Fruit fly (Drosophila melanogaster) whole organism, embryonic: ENCODE data around the gene awd.

Experiments used
- Atf6 ChIP-seq: fragments of 200-800 bp; sonication (Bioruptor generic); IDR thresholded peaks from 2 replicates; pipeline ENCODE4 v1.3.6; 2022; ENCODE audit warnings: missing biosample characterization, missing genetic modification characterization
- B-H1 ChIP-seq: fragments of 200-800 bp; sonication (Bioruptor generic); IDR thresholded peaks from 3 replicates; pipeline ENCODE4 v1.3.6; 2022; ENCODE audit warnings: missing biosample characterization, missing genetic modification characterization
- CG10321 ChIP-seq: fragments of 200-800 bp; sonication (Bioruptor generic); IDR thresholded peaks from 2 replicates; pipeline ENCODE4 v1.3.6; 2022; ENCODE audit warnings: missing biosample characterization, missing genetic modification characterization
- CG10366 ChIP-seq: fragments of 200-800 bp; sonication (Bioruptor generic); IDR thresholded peaks from 2 replicates; pipeline ENCODE4 v1.3.6; 2022; ENCODE audit warnings: missing biosample characterization, missing genetic modification characterization
- CG10462 ChIP-seq: fragments of 200-800 bp; sonication (Bioruptor generic); optimal IDR thresholded peaks from 2 replicates; lab custom pipeline; 2016; ENCODE audit warnings: missing biosample characterization, missing genetic modification characterization
- CG11723 ChIP-seq: fragments of 200-800 bp; sonication (Bioruptor generic); optimal IDR thresholded peaks from 2 replicates; lab custom pipeline; 2017; ENCODE audit warnings: missing biosample characterization, mild to moderate bottlenecking, missing genetic modification characterization
- CG12744 ChIP-seq: fragments of 200-800 bp; sonication (Bioruptor generic); optimal IDR thresholded peaks from 2 replicates; lab custom pipeline; 2016; ENCODE audit warnings: missing biosample characterization, missing genetic modification characterization
- CG14860 ChIP-seq: fragments of 200-800 bp; sonication (Bioruptor generic); IDR thresholded peaks from 3 replicates; pipeline ENCODE4 v1.3.6; 2022; ENCODE audit warnings: missing biosample characterization, missing genetic modification characterization; ENCODE audit not compliant: partially characterized antibody
- CG18476 ChIP-seq: fragments of 200-800 bp; sonication (Bioruptor generic); optimal IDR thresholded peaks from 2 replicates; lab custom pipeline; 2016; ENCODE audit warnings: missing biosample characterization, mild to moderate bottlenecking, missing genetic modification characterization
- CG3065 ChIP-seq: fragments of 200-800 bp; sonication (Bioruptor generic); optimal IDR thresholded peaks from 2 replicates; lab custom pipeline; 2016; ENCODE audit warnings: missing biosample characterization, missing genetic modification characterization
- CG34224 ChIP-seq: fragments of 200-800 bp; sonication (Bioruptor generic); IDR thresholded peaks from 3 replicates; pipeline ENCODE4 v1.3.6; 2022; ENCODE audit warnings: missing biosample characterization, missing genetic modification characterization; ENCODE audit not compliant: partially characterized antibody
- CG42726 ChIP-seq: fragments of 200-800 bp; sonication (Bioruptor generic); IDR thresholded peaks from 2 replicates; pipeline ENCODE4 v1.3.6; 2022; ENCODE audit warnings: missing biosample characterization, missing genetic modification characterization; ENCODE audit not compliant: partially characterized antibody
- CG5953 ChIP-seq: fragments of 200-800 bp; sonication (Bioruptor generic); IDR thresholded peaks from 2 replicates; pipeline ENCODE4 v1.3.6; 2022; ENCODE audit warnings: missing biosample characterization, missing genetic modification characterization
- CG6689 ChIP-seq: fragments of 200-800 bp; sonication (Bioruptor generic); IDR thresholded peaks from 2 replicates; pipeline ENCODE4 v1.3.6; 2022; ENCODE audit warnings: missing biosample characterization, missing genetic modification characterization
- Ets97D ChIP-seq: fragments of 200-800 bp; sonication (Bioruptor generic); optimal IDR thresholded peaks from 3 replicates; lab custom pipeline; 2016; ENCODE audit warnings: missing biosample characterization, missing genetic modification characterization
- Fer1 ChIP-seq: fragments of 200-800 bp; sonication (Bioruptor generic); optimal IDR thresholded peaks from 2 replicates; lab custom pipeline; 2017; ENCODE audit warnings: missing biosample characterization, mild to moderate bottlenecking, missing genetic modification characterization
- Fer3 ChIP-seq: fragments of 200-800 bp; sonication (Bioruptor generic); optimal IDR thresholded peaks from 2 replicates; lab custom pipeline; 2018; ENCODE audit warnings: missing biosample characterization, mild to moderate bottlenecking, missing genetic modification characterization, moderate library complexity
- Gug ChIP-seq: fragments of 200-800 bp; sonication (Bioruptor generic); IDR thresholded peaks from 4 replicates; pipeline ENCODE4 v1.3.6; 2022; ENCODE audit warnings: missing biosample characterization, missing genetic modification characterization
- HLH4C ChIP-seq: fragments of 200-800 bp; sonication (Bioruptor generic); IDR thresholded peaks from 3 replicates; pipeline ENCODE4 v1.3.6; 2022; ENCODE audit warnings: missing biosample characterization, missing genetic modification characterization; ENCODE audit not compliant: partially characterized antibody
- HmgZ ChIP-seq: fragments of 200-800 bp; sonication (Bioruptor generic); optimal IDR thresholded peaks from 2 replicates; lab custom pipeline; 2018; ENCODE audit warnings: missing biosample characterization, mild to moderate bottlenecking, missing genetic modification characterization
- MBD-R2 ChIP-seq: fragments of 200-800 bp; sonication (Bioruptor generic); IDR thresholded peaks from 2 replicates; pipeline ENCODE4 v1.3.6; 2022; ENCODE audit warnings: missing biosample characterization, missing genetic modification characterization
- Meics ChIP-seq: fragments of 200-800 bp; sonication (Bioruptor generic); optimal IDR thresholded peaks from 2 replicates; lab custom pipeline; 2017; ENCODE audit warnings: missing biosample characterization, mild to moderate bottlenecking, missing genetic modification characterization
- NFAT ChIP-seq: fragments of 200-800 bp; sonication (Bioruptor generic); IDR thresholded peaks from 2 replicates; pipeline ENCODE4 v1.3.6; 2022; ENCODE audit warnings: missing biosample characterization, missing genetic modification characterization
- NK7.1 ChIP-seq: fragments of 200-800 bp; sonication (Bioruptor generic); optimal IDR thresholded peaks from 3 replicates; lab custom pipeline; 2016; ENCODE audit warnings: missing biosample characterization, missing genetic modification characterization
- Opbp ChIP-seq: fragments of 200-800 bp; sonication (Bioruptor generic); IDR thresholded peaks from 3 replicates; pipeline ENCODE4 v1.3.6; 2022; ENCODE audit warnings: missing biosample characterization, missing genetic modification characterization; ENCODE audit not compliant: partially characterized antibody
- Side ChIP-seq: fragments of 200-800 bp; sonication (Bioruptor generic); optimal IDR thresholded peaks from 2 replicates; lab custom pipeline; 2016; ENCODE audit warnings: missing biosample characterization, missing genetic modification characterization
- Sox102F ChIP-seq: fragments of 200-800 bp; sonication (Bioruptor generic); optimal IDR thresholded peaks from 2 replicates; lab custom pipeline; 2018; ENCODE audit warnings: missing biosample characterization, mild to moderate bottlenecking, missing genetic modification characterization, moderate library complexity
- aop ChIP-seq: fragments of 200-800 bp; sonication (Bioruptor generic); IDR thresholded peaks from 2 replicates; pipeline ENCODE4 v1.3.6; 2022; ENCODE audit warnings: missing biosample characterization, missing genetic modification characterization
- br ChIP-seq: fragments of >200 bp; optimal IDR thresholded peaks from 2 replicates; lab custom pipeline; 2017
- chinmo ChIP-seq: fragments of 200-800 bp; sonication (Bioruptor generic); IDR thresholded peaks from 4 replicates; pipeline ENCODE4 v1.3.6; 2022; ENCODE audit warnings: missing biosample characterization, missing genetic modification characterization; ENCODE audit not compliant: partially characterized antibody
- gcm ChIP-seq: fragments of 200-800 bp; sonication (Bioruptor generic); optimal IDR thresholded peaks from 2 replicates; lab custom pipeline; 2019; ENCODE audit warnings: missing biosample characterization, mild to moderate bottlenecking, missing genetic modification characterization, moderate library complexity
- hbn ChIP-seq: fragments of 200-800 bp; sonication (Bioruptor generic); IDR thresholded peaks from 2 replicates; pipeline ENCODE4 v1.3.6; 2022; ENCODE audit warnings: missing biosample characterization, missing genetic modification characterization; ENCODE audit not compliant: partially characterized antibody
- hth ChIP-seq: fragments of >200 bp; optimal IDR thresholded peaks from 2 replicates; lab custom pipeline; 2017; ENCODE audit warnings: inconsistent platforms
- lilli ChIP-seq: fragments of 200-800 bp; sonication (Bioruptor generic); optimal IDR thresholded peaks from 3 replicates; lab custom pipeline; 2016; ENCODE audit warnings: missing biosample characterization, missing genetic modification characterization
- mam ChIP-seq: fragments of 200-800 bp; sonication (Bioruptor generic); optimal IDR thresholded peaks from 3 replicates; lab custom pipeline; 2016; ENCODE audit warnings: missing biosample characterization, missing genetic modification characterization
- otp ChIP-seq: fragments of 200-800 bp; sonication (Bioruptor generic); IDR thresholded peaks from 3 replicates; pipeline ENCODE4, ENCODE4 v1.3.6; 2022; ENCODE audit warnings: missing biosample characterization, missing genetic modification characterization
- pfk ChIP-seq: fragments of 200-800 bp; sonication (Bioruptor generic); optimal IDR thresholded peaks from 2 replicates; lab custom pipeline; 2018; ENCODE audit warnings: missing biosample characterization, mild to moderate bottlenecking, missing genetic modification characterization, moderate library complexity
- sens-2 ChIP-seq: fragments of 200-800 bp; sonication (Bioruptor generic); IDR thresholded peaks from 2 replicates; pipeline ENCODE4 v1.3.6; 2022; ENCODE audit warnings: missing biosample characterization, missing genetic modification characterization
- sob ChIP-seq: fragments of 200-800 bp; sonication (Bioruptor generic); IDR thresholded peaks from 2 replicates; pipeline ENCODE4 v1.3.6; 2022; ENCODE audit warnings: missing biosample characterization, missing genetic modification characterization
- stwl ChIP-seq: fragments of 200-800 bp; sonication (Bioruptor generic); optimal IDR thresholded peaks from 3 replicates; lab custom pipeline; 2018; ENCODE audit warnings: missing biosample characterization, mild to moderate bottlenecking, missing genetic modification characterization, moderate library complexity
- sug ChIP-seq: fragments of 200-800 bp; optimal IDR thresholded peaks from 2 replicates; lab custom pipeline; 2019; ENCODE audit warnings: missing biosample characterization, mild to moderate bottlenecking, missing genetic modification characterization, moderate library complexity
- tna ChIP-seq: fragments of 200-800 bp; sonication (Bioruptor generic); IDR thresholded peaks from 2 replicates; pipeline ENCODE4 v1.3.6; 2022; ENCODE audit warnings: missing biosample characterization, missing genetic modification characterization; ENCODE audit not compliant: partially characterized antibody
- trem ChIP-seq: fragments of 200-800 bp; optimal IDR thresholded peaks from 3 replicates; lab custom pipeline; 2019; ENCODE audit warnings: missing biosample characterization, mild to moderate bottlenecking, missing genetic modification characterization, moderate library complexity
- twi ChIP-seq: fragments of 200-800 bp; optimal IDR thresholded peaks from 2 replicates; lab custom pipeline; 2019; ENCODE audit warnings: missing biosample characterization, mild to moderate bottlenecking, missing genetic modification characterization, moderate library complexity
- vfl ChIP-seq: fragments of 200-800 bp; sonication (Bioruptor generic); optimal IDR thresholded peaks from 2 replicates; lab custom pipeline; 2016; ENCODE audit warnings: missing biosample characterization, missing genetic modification characterization
- wek ChIP-seq: fragments of 200-800 bp; sonication (Bioruptor generic); optimal IDR thresholded peaks from 3 replicates; lab custom pipeline; 2018; ENCODE audit warnings: missing biosample characterization, mild to moderate bottlenecking, missing genetic modification characterization, moderate library complexity

The awd gene

dm6 chr3R:31776583-31777362, 30.9 kb upstream of the awd start, which contains the start of the genes CG2126 and faf (continued):
- TF ChIP-seq Fer1 (GFP tag; lab: Kevin White, UChicago) (peak; percentile 75), CG42726 (GFP tag; lab: Robert Waterston, UW) (0 out of 2 replicates have a peak, but pooled peaks have one; percentile 7), hth (lab: Kevin White, UChicago) (no peak), sob (GFP tag; lab: Robert Waterston, UW) (peak; percentile 64), CG10462 (GFP tag; lab: Kevin White, UChicago) (peak; percentile 56), chinmo (GFP tag; lab: Robert Waterston, UW) (no peak), NFAT (GFP tag; lab: Robert Waterston, UW) (peak; percentile 85), CG10366 (GFP tag; lab: Robert Waterston, UW) (peak; percentile 69), Meics (GFP tag; lab: Kevin White, UChicago) (peak; percentile 74), pfk (GFP tag; lab: Kevin White, UChicago) (no peak), aop (no peak), CG6689 (GFP tag; lab: Robert Waterston, UW) (peak; percentile 82)

dm6 chr3R:31771790-31772576, 26.1 kb upstream of the awd start, which contains the start of the genes betaGlu and sip3:
Gene betaGlu (minus strand): TSS chr3R:31771848.
Gene sip3 (plus strand): TSS chr3R:31772219.
- no peak for TF ChIP-seq aop
- no peak for TF ChIP-seq CG11723 (GFP tag; lab: Kevin White, UChicago)
- TF ChIP-seq CG34224 (GFP tag; lab: Robert Waterston, UW) = peak; percentile 89
- TF ChIP-seq CG12744 = peak; percentile 27
- peak; percentile 15 for TF ChIP-seq mam
- no peak for TF ChIP-seq wek (GFP tag; lab: Kevin White, UChicago)
- TF ChIP-seq vfl (GFP tag; lab: Kevin White, UChicago) = no peak
- TF ChIP-seq Gug (GFP tag; lab: Robert Waterston, UW) = no peak
- peak; percentile 49 for TF ChIP-seq stwl (tag; lab: Kevin White, UChicago)
- peak; percentile 61 for TF ChIP-seq lilli (GFP tag; lab: Kevin White, UChicago)
- TF ChIP-seq gcm (GFP tag; lab: Kevin White, UChicago) = no peak
- no peak for TF ChIP-seq CG5953 (GFP tag; lab: Robert Waterston, UW)
- no peak for TF ChIP-seq Sox102F
- peak; percentile 93 for TF ChIP-seq HLH4C (GFP tag; lab: Robert Waterston, UW)
- no peak for TF ChIP-seq br (lab: Kevin White, UChicago)
- peak; percentile 32 for TF ChIP-seq MBD-R2 (GFP tag; lab: Robert Waterston, UW)
- TF ChIP-seq Ets97D (GFP tag; lab: Kevin White, UChicago) = peak; percentile 47
- TF ChIP-seq hbn (GFP tag; lab: Robert Waterston, UW) = peak; percentile 86
- TF ChIP-seq tna = peak; percentile 93
- TF ChIP-seq B-H1 (GFP tag; lab: Robert Waterston, UW) = no peak
- no peak for TF ChIP-seq CG3065 (GFP tag; lab: Kevin White, UChicago)
- no peak for TF ChIP-seq otp (GFP tag; lab: Robert Waterston, UW)
- peak; percentile 90 for TF ChIP-seq CG14860 (GFP tag; lab: Robert Waterston, UW)
- peak; percentile 24 for TF ChIP-seq twi (tag; lab: Kevin White, UChicago)
- TF ChIP-seq CG10321 (GFP tag; lab: Robert Waterston, UW) = no peak
- no peak for TF ChIP-seq Side (GFP tag; lab: Kevin White, UChicago)
- peak; percentile 92 for TF ChIP-seq Opbp (GFP tag; lab: Robert Waterston, UW)
- peak; percentile 74 for TF ChIP-seq trem (tag; lab: Kevin White, UChicago)
- no peak for TF ChIP-seq NK7.1 (GFP tag; lab: Kevin White, UChicago)
- no peak for TF ChIP-seq Fer3 (tag; lab: Kevin White, UChicago)
- TF ChIP-seq CG18476 (GFP tag; lab: Kevin White, UChicago) = peak; percentile 4
- peak; percentile 43 for TF ChIP-seq HmgZ (tag; lab: Kevin White, UChicago)
- no peak for TF ChIP-seq Atf6
- peak; percentile 89 for TF ChIP-seq CG42726 (GFP tag; lab: Robert Waterston, UW)
- no peak for TF ChIP-seq sens-2 (GFP tag; lab: Robert Waterston, UW)
- peak; percentile 20 for TF ChIP-seq sug (tag; lab: Kevin White, UChicago)
